Worm (Caenorhabditis elegans) whole organism, mixed stage, embryonic: ENCODE results near the gene srj-32.

Source experiments
- M03D4.4 ChIP-seq: sonication (generic microtip); optimal IDR thresholded peaks from 2 replicates; lab custom pipeline; 2017; ENCODE audit warnings: mild to moderate bottlenecking, missing genetic modification characterization, missing compliant biosample characterization
- bed-3 ChIP-seq: fragments of 200-800 bp; sonication (Bioruptor generic); optimal IDR thresholded peaks from 3 replicates; lab custom pipeline; 2018; ENCODE audit warnings: mild to moderate bottlenecking, missing genetic modification characterization, moderate library complexity, missing compliant biosample characterization
- cnd-1 ChIP-seq: fragments of 200-800 bp; sonication (Bioruptor generic); optimal IDR thresholded peaks from 2 replicates; lab custom pipeline; 2018; ENCODE audit warnings: mild to moderate bottlenecking, missing genetic modification characterization, missing compliant biosample characterization
- ham-2 ChIP-seq: fragments of 200-800 bp; sonication (Bioruptor generic); optimal IDR thresholded peaks from 2 replicates; lab custom pipeline; 2018; ENCODE audit warnings: mild to moderate bottlenecking, missing genetic modification characterization, missing compliant biosample characterization
- hlh-1 ChIP-seq: fragments of 150-350 bp; optimal IDR thresholded peaks from 2 replicates; lab custom pipeline; 2014; ENCODE audit warnings: missing biosample characterization, missing genetic modification reagents, missing genetic modification characterization
- nhr-28 ChIP-seq: fragments of 150-350 bp; optimal IDR thresholded peaks from 2 replicates; lab custom pipeline; 2014; ENCODE audit warnings: missing biosample characterization, missing genetic modification characterization
- zip-8 ChIP-seq: fragments of 150-350 bp; optimal IDR thresholded peaks from 2 replicates; lab custom pipeline; 2014; ENCODE audit warnings: missing biosample characterization, missing genetic modification characterization

Gene srj-32

ce11 chrV:7248227-7248953 is 48.8 kb downstream of the srj-32 start:
- TF ChIP-seq nhr-28: no peak
- TF ChIP-seq M03D4.4 (tag; lab: Kevin White, UChicago): no peak
- TF ChIP-seq hlh-1 (tag; lab: Kevin White, UChicago): no peak
- no peak for TF ChIP-seq cnd-1 (tag; lab: Kevin White, UChicago)
- no peak for TF ChIP-seq bed-3
- TF ChIP-seq, all 35 proteins: peak for 0

ce11 chrV:7246951-7247350 is 50.2 kb downstream of the srj-32 start, which contains the start of gene C05C8.7:
Gene C05C8.7, minus strand, starts transcription at chrV:7247050.
- TF ChIP-seq ham-2 (GFP tag; lab: Kevin White, UChicago) (peak; percentile 34), zip-8 (tag; lab: Kevin White, UChicago) (no peak)
